Worm (Caenorhabditis elegans) whole organism, L1 larva: Measurements from ENCODE around the gene R04E5.7.
"Not testable (repeated sequence)": the region's sequence is repeated elsewhere in the genome, so short reads cannot be mapped to it uniquely, and the experiment has no call there.

Experiments used
- C34B4.2 ChIP-seq: sonication (generic microtip); optimal IDR thresholded peaks from 2 replicates; lab custom pipeline; 2017; ENCODE audit warnings: mild to moderate bottlenecking, missing genetic modification characterization, missing compliant biosample characterization
- Y116A8C.19 ChIP-seq: sonication (generic microtip); optimal IDR thresholded peaks from 2 replicates; lab custom pipeline; 2016; ENCODE audit warnings: missing compliant biosample characterization, missing genetic modification characterization, borderline replicate concordance
- ces-1 ChIP-seq: fragments of 150-350 bp; optimal IDR thresholded peaks from 2 replicates; lab custom pipeline; 2014; ENCODE audit warnings: missing biosample characterization, missing genetic modification reagents, missing genetic modification characterization
- egl-13 ChIP-seq: sonication (generic microtip); optimal IDR thresholded peaks from 2 replicates; lab custom pipeline; 2016; ENCODE audit warnings: missing genotype, missing genetic modification reagents, missing genetic modification characterization, missing compliant biosample characterization
- fos-1 ChIP-seq: fragments of 150-350 bp; optimal IDR thresholded peaks from 2 replicates; lab custom pipeline; 2014; ENCODE audit warnings: missing biosample characterization, missing genetic modification characterization
- hlh-4 ChIP-seq: sonication (generic microtip); optimal IDR thresholded peaks from 2 replicates; lab custom pipeline; 2016; ENCODE audit warnings: mild to moderate bottlenecking, missing genetic modification characterization, missing compliant biosample characterization
- irx-1 ChIP-seq: sonication (generic microtip); optimal IDR thresholded peaks from 2 replicates; lab custom pipeline; 2016; ENCODE audit warnings: missing genetic modification characterization, missing compliant biosample characterization
- lin-13 ChIP-seq: fragments of 150-350 bp; optimal IDR thresholded peaks from 2 replicates; lab custom pipeline; 2014; ENCODE audit warnings: missing biosample characterization, missing genetic modification reagents, missing genetic modification characterization
- lin-35 ChIP-seq, 2 experiments: fragments of 150-350 bp; optimal IDR thresholded peaks; 2 replicates each; lab custom pipeline; 2014; ENCODE audit warnings: missing biosample characterization in 2 of 2, missing genetic modification characterization in 2 of 2, missing genetic modification reagents in 2 of 2
- lin-39 ChIP-seq: fragments of 150-350 bp; optimal IDR thresholded peaks from 2 replicates; lab custom pipeline; 2014; ENCODE audit warnings: missing biosample characterization, missing genetic modification reagents, missing genetic modification characterization
- nhr-28 ChIP-seq: fragments of 150-350 bp; optimal IDR thresholded peaks from 2 replicates; lab custom pipeline; 2014; ENCODE audit warnings: missing biosample characterization, missing genetic modification characterization
- unc-30 ChIP-seq: sonication (generic microtip); optimal IDR thresholded peaks from 2 replicates; lab custom pipeline; 2017; ENCODE audit warnings: missing biosample characterization, missing genetic modification characterization
- unc-62 ChIP-seq: fragments of 150-350 bp; optimal IDR thresholded peaks from 2 replicates; lab custom pipeline; 2014; ENCODE audit warnings: missing biosample characterization, missing genetic modification reagents, missing genetic modification characterization

DNA sequence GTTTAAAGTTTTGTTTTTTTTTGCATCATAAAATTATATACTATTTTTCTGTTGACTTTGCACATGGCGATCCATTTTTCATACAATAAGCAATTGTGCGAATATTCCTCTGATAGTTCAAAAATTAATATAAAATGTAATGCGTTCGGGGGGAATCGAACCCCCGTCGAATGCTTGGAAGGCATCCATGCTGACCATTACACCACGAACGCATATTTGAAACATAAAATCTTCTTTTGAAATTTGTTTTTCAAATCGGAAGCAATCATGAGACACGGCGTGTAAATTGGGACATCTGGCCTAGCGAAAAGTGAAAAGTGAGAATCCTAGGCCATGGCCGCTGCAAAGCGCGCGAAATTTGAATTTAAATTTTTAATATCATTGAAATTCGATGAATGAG is 21.4 kb upstream of the R04E5.7 start:
- not testable (repeated sequence) for TF ChIP-seq lin-13 (GFP tag; lab: Kevin White, UChicago); unc-30; hlh-4 (tag; lab: Kevin White, UChicago); irx-1 (tag; lab: Kevin White, UChicago); fos-1 (tag; lab: Kevin White, UChicago); C34B4.2 (tag; lab: Kevin White, UChicago); nhr-28 (tag; lab: Kevin White, UChicago); unc-62 (GFP tag; lab: Kevin White, UChicago); Y116A8C.19 (tag; lab: Kevin White, UChicago); egl-13; lin-39; lin-35 (GFP tag; optimal IDR thresholded peaks at IDR 0.05; lab: Kevin White, UChicago); ces-1
